Worm (Caenorhabditis elegans): ENCODE measurements around the gene zhit-2.

zhit-2 gene

ce11 chrIII:4220864-4221263 lies 23.3 kb downstream of the zhit-2 start:
- no peak for TF ChIP-seq tbx-37 (GFP tag; conservative IDR thresholded peaks at IDR 0.05)
- no peak for TF ChIP-seq hnd-1 (tag; optimal IDR thresholded peaks at IDR 0.05)
- no peak for TF ChIP-seq ceh-13 (GFP tag; optimal IDR thresholded peaks at IDR 0.05)
- TF ChIP-seq tbx-11 (GFP tag; IDR thresholded peaks at IDR 0.05) = no peak

DNA sequence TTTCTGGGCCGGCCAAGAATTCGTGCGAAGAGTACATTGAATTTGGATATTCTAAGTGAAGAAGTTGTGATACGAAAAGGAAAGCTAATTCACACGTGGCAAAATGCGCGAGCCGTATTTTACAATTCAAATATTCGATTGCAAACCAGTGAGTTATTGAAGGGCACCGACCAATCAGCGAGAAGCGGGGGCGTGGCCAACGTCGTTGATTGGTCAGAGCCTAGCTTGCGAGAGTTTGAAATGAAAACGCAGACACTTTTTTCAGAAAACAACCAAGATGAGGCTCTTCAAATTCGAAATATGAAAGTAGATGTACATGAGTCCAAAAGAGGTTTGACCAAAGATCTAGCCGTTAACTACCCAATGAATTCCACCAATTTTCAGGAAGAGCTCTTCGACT lies 33.5 kb downstream of the zhit-2 start:
- TF ChIP-seq flt-1 (GFP tag; IDR thresholded peaks at IDR 0.05) (no peak), aly-1 (tag; optimal IDR thresholded peaks at IDR 0.05) (no peak), ceh-13 (GFP tag; optimal IDR thresholded peaks at IDR 0.05) (no peak), scrt-1 (GFP tag; IDR thresholded peaks at IDR 0.05) (no peak), tra-4 (tag; optimal IDR thresholded peaks at IDR 0.05) (no peak), pes-1 (GFP tag; IDR thresholded peaks at IDR 0.05) (no peak), ets-7 (tag; optimal IDR thresholded peaks at IDR 0.05) (no peak), B0310.2 (tag; optimal IDR thresholded peaks at IDR 0.05) (no peak), hmg-4 (GFP tag; optimal IDR thresholded peaks at IDR 0.05) (no peak), ama-1 (optimal IDR thresholded peaks at IDR 0.05) (no peak), tbx-37 (GFP tag; conservative IDR thresholded peaks at IDR 0.05) (no peak), sea-1 (GFP tag; conservative IDR thresholded peaks at IDR 0.05) (no peak), F13C5.2 (tag; optimal IDR thresholded peaks at IDR 0.05) (no peak), hnd-1 (tag; optimal IDR thresholded peaks at IDR 0.05) (no peak), hmbx-1 (tag; optimal IDR thresholded peaks at IDR 0.05) (no peak), tbx-11 (GFP tag; IDR thresholded peaks at IDR 0.05) (no peak)

- TF ChIP-seq ama-1 (optimal IDR thresholded peaks at IDR 0.05) (no peak), tbx-37 (GFP tag; conservative IDR thresholded peaks at IDR 0.05) (no peak), ets-7 (tag; optimal IDR thresholded peaks at IDR 0.05) (no peak), hmg-4 (GFP tag; optimal IDR thresholded peaks at IDR 0.05) (no peak), scrt-1 (GFP tag; IDR thresholded peaks at IDR 0.05) (no peak), aly-1 (tag; optimal IDR thresholded peaks at IDR 0.05) (no peak), pes-1 (GFP tag; IDR thresholded peaks at IDR 0.05) (no peak), tra-4 (tag; optimal IDR thresholded peaks at IDR 0.05) (no peak), flt-1 (GFP tag; IDR thresholded peaks at IDR 0.05) (no peak), B0310.2 (tag; optimal IDR thresholded peaks at IDR 0.05) (no peak), sea-1 (GFP tag; conservative IDR thresholded peaks at IDR 0.05) (no peak), ceh-36 (tag; optimal IDR thresholded peaks at IDR 0.05) (no peak), tbx-11 (GFP tag; IDR thresholded peaks at IDR 0.05) (no peak), ceh-13 (GFP tag; optimal IDR thresholded peaks at IDR 0.05) (no peak), F13C5.2 (tag; optimal IDR thresholded peaks at IDR 0.05) (no peak), hnd-1 (tag; optimal IDR thresholded peaks at IDR 0.05) (no peak), hmbx-1 (tag; optimal IDR thresholded peaks at IDR 0.05) (no peak)
Measured at ce11 chrIII:4209188-4209587, 35.0 kb downstream of the zhit-2 start, which contains the start of gene phlp-2. phlp-2 (plus strand) TSS chrIII:4209488.

- TF ChIP-seq tbx-37 (GFP tag; conservative IDR thresholded peaks at IDR 0.05) (no peak), ceh-13 (GFP tag; optimal IDR thresholded peaks at IDR 0.05) (no peak), sea-1 (GFP tag; conservative IDR thresholded peaks at IDR 0.05) (no peak), ceh-36 (tag; optimal IDR thresholded peaks at IDR 0.05) (no peak), scrt-1 (GFP tag; IDR thresholded peaks at IDR 0.05) (no peak)
Measured at ce11 chrIII:4208210-4208609, 36.0 kb downstream of the zhit-2 start.

ce11 chrIII:4205751-4206327 lies 38.3 kb downstream of the zhit-2 start, which contains the start of gene R74.8:
R74.8 (plus strand) TSS chrIII:4206277.
- TF ChIP-seq ceh-36 (tag; optimal IDR thresholded peaks at IDR 0.05) (no peak), tbx-37 (GFP tag; conservative IDR thresholded peaks at IDR 0.05) (no peak)

DNA sequence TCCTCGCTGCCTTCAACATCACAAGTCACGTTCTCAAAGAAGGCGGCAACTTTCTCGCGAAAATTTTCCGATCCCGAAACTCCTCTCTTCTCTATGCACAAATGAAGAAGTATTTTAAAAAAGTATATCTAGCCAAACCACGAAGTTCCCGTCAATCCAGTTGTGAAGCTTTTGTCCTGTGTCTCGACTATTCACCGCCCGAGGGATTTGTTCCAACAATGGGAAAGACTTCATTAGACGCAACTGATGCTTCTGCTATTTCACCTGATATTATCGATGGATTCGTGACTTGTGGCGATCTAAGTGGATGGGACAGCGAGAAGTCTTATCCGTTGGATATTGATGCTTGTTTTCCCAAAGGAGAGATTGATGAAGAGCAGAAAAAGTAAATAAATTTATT lies 39.2 kb downstream of the zhit-2 start:
- TF ChIP-seq flt-1 (GFP tag; IDR thresholded peaks at IDR 0.05) (no peak), hmbx-1 (tag; optimal IDR thresholded peaks at IDR 0.05) (no peak)

DNA sequence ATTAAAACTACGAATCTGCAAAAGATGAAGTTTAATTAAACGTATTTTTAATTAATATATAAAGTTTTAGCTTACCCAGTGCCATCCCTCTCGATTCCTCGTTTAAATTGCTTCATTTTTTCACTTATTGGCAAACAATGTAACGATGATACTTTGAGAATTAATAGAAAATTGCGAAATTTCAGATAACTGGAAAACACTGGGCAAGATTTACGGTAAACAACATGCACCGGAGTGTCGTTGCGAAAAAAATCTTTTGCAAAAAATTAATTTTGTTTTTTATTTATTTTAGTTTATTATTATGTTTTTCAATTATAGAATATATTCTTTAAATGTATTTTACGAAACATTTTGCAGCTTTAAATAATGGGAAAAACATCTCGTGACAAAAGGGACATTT lies 40.1 kb downstream of the zhit-2 start, which contains the start of the genes pelo-1 and R74.7:
Gene pelo-1, minus strand, starts transcription at position 151 of the 400 bp plus-strand sequence.
Gene R74.7, plus strand, starts transcription at position 358 of the 400 bp plus-strand sequence.
- TF ChIP-seq tra-4 (tag; optimal IDR thresholded peaks at IDR 0.05) (no peak), F13C5.2 (tag; optimal IDR thresholded peaks at IDR 0.05) (no peak), hmbx-1 (tag; optimal IDR thresholded peaks at IDR 0.05) (no peak), pes-1 (GFP tag; IDR thresholded peaks at IDR 0.05) (no peak), B0310.2 (tag; optimal IDR thresholded peaks at IDR 0.05) (no peak), ama-1 (optimal IDR thresholded peaks at IDR 0.05) (no peak), ets-7 (tag; optimal IDR thresholded peaks at IDR 0.05) (no peak), tbx-11 (GFP tag; IDR thresholded peaks at IDR 0.05) (no peak), flt-1 (GFP tag; IDR thresholded peaks at IDR 0.05) (no peak), scrt-1 (GFP tag; IDR thresholded peaks at IDR 0.05) (no peak)

DNA sequence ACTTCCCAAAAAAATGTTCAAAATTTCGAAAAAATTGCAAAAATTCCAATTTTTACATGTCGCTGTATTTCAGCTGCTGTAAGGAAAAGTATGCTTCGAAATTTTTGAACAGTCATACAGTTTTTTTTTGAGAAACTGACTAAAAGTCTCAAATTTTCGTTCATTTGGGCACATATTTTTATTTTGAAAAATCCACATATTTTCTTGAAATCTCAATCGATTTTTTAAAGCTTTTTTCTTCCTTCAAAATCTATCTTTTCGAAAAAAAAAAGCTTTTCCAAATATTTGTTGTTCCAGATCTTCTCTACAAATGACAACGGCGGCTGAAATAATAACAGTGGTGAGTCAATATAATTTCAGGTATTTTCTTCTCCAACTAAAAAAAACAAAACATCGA lies 47.2 kb downstream of the zhit-2 start, which contains the start of gene asd-1:
Gene asd-1, plus strand, starts transcription at position 298 of the 397 bp plus-strand sequence.
- TF ChIP-seq ets-7 (tag; optimal IDR thresholded peaks at IDR 0.05) = no peak
